Worm (Caenorhabditis elegans) whole organism, L2 larva: ENCODE measurements around the gene phf-30.

Source experiments
- C34F6.9 ChIP-seq: fragments of 150-350 bp; optimal IDR thresholded peaks from 2 replicates; lab custom pipeline; 2014; ENCODE audit warnings: missing biosample characterization, missing genetic modification characterization
- F13H6.1 ChIP-seq: sonication (generic microtip); optimal IDR thresholded peaks from 2 replicates; lab custom pipeline; 2016; ENCODE audit warnings: missing genetic modification characterization, missing compliant biosample characterization
- R02D3.7 ChIP-seq: fragments of 150-350 bp; optimal IDR thresholded peaks from 2 replicates; lab custom pipeline; 2014; ENCODE audit warnings: missing biosample characterization, missing genetic modification characterization
- Y55F3AM.14 ChIP-seq: fragments of 200-800 bp; sonication (Bioruptor generic); optimal IDR thresholded peaks from 2 replicates; lab custom pipeline; 2018; ENCODE audit warnings: mild to moderate bottlenecking, missing genetic modification characterization, missing compliant biosample characterization
- ZK546.5 ChIP-seq: sonication (generic microtip); optimal IDR thresholded peaks from 2 replicates; lab custom pipeline; 2017; ENCODE audit warnings: missing biosample characterization, missing genetic modification characterization
- alr-1 ChIP-seq: fragments of 150-350 bp; optimal IDR thresholded peaks from 2 replicates; lab custom pipeline; 2014; ENCODE audit warnings: missing biosample characterization, missing genetic modification characterization
- ama-1 ChIP-seq: fragments of 150-350 bp; optimal IDR thresholded peaks from 2 replicates; lab custom pipeline; 2018; ENCODE audit warnings: inconsistent platforms
- blmp-1 ChIP-seq: sonication (generic microtip); optimal IDR thresholded peaks from 2 replicates; lab custom pipeline; 2017; ENCODE audit warnings: missing genetic modification characterization, mild to moderate bottlenecking, missing compliant biosample characterization, antibody characterized with exemption, moderate library complexity; ENCODE audit not compliant: insufficient read depth
- ceh-16 ChIP-seq: fragments of 150-350 bp; optimal IDR thresholded peaks from 2 replicates; lab custom pipeline; 2014; ENCODE audit warnings: missing biosample characterization, missing genetic modification characterization
- crh-2 ChIP-seq: sonication (generic microtip); optimal IDR thresholded peaks from 2 replicates; lab custom pipeline; 2017; ENCODE audit warnings: missing biosample characterization, missing genetic modification characterization
- egl-27 ChIP-seq: sonication (generic microtip); optimal IDR thresholded peaks from 3 replicates; lab custom pipeline; 2017; ENCODE audit warnings: missing biosample characterization, missing genetic modification reagents, missing genetic modification characterization
- elt-1 ChIP-seq: fragments of 150-350 bp; optimal IDR thresholded peaks from 2 replicates; lab custom pipeline; 2014; ENCODE audit warnings: missing biosample characterization, missing genetic modification characterization
- elt-3 ChIP-seq: sonication (generic microtip); optimal IDR thresholded peaks from 2 replicates; lab custom pipeline; 2017; ENCODE audit warnings: missing biosample characterization, missing genetic modification characterization
- fos-1 ChIP-seq: fragments of 150-350 bp; optimal IDR thresholded peaks from 2 replicates; lab custom pipeline; 2014; ENCODE audit warnings: missing biosample characterization, missing genetic modification characterization
- gmeb-1 ChIP-seq: fragments of 150-350 bp; optimal IDR thresholded peaks from 2 replicates; lab custom pipeline; 2014; ENCODE audit warnings: missing biosample characterization, missing genetic modification characterization
- lin-11 ChIP-seq: fragments of 150-350 bp; sonication (generic microtip); optimal IDR thresholded peaks from 2 replicates; lab custom pipeline; 2014; ENCODE audit warnings: missing biosample characterization, missing genetic modification characterization, inconsistent platforms, mixed read lengths
- lin-13 ChIP-seq: fragments of 150-350 bp; optimal IDR thresholded peaks from 2 replicates; lab custom pipeline; 2014; ENCODE audit warnings: missing biosample characterization, missing genetic modification reagents, missing genetic modification characterization
- mab-5 ChIP-seq: fragments of 150-350 bp; optimal IDR thresholded peaks from 2 replicates; lab custom pipeline; 2014; ENCODE audit warnings: missing biosample characterization, missing genetic modification characterization
- mdl-1 ChIP-seq, 2 experiments: fragments of 150-350 bp in 1 of 2; sonication (generic microtip) in 1 of 2; optimal IDR thresholded peaks; 2 replicates each; lab custom pipeline; 2017; ENCODE audit warnings: missing biosample characterization in 2 of 2, missing genetic modification characterization in 2 of 2
- nhr-10 ChIP-seq: sonication (generic microtip); optimal IDR thresholded peaks from 2 replicates; lab custom pipeline; 2017; ENCODE audit warnings: missing biosample characterization, missing genetic modification characterization
- nhr-11 ChIP-seq: fragments of 150-350 bp; optimal IDR thresholded peaks from 2 replicates; lab custom pipeline; 2014; ENCODE audit warnings: missing biosample characterization, missing genetic modification characterization
- nhr-12 ChIP-seq: fragments of 150-350 bp; optimal IDR thresholded peaks from 2 replicates; lab custom pipeline; 2014; ENCODE audit warnings: missing biosample characterization, missing genetic modification characterization
- nhr-129 ChIP-seq: fragments of 150-350 bp; optimal IDR thresholded peaks from 2 replicates; lab custom pipeline; 2014; ENCODE audit warnings: missing biosample characterization, missing genetic modification characterization
- nhr-23 ChIP-seq: fragments of 150-350 bp; optimal IDR thresholded peaks from 2 replicates; lab custom pipeline; 2014; ENCODE audit warnings: missing biosample characterization, missing genetic modification reagents, missing genetic modification characterization
- nhr-237 ChIP-seq: fragments of 150-350 bp; optimal IDR thresholded peaks from 2 replicates; lab custom pipeline; 2014; ENCODE audit warnings: missing biosample characterization, missing genetic modification characterization
- nhr-25 ChIP-seq: fragments of 150-350 bp; sonication (generic microtip); optimal IDR thresholded peaks from 3 replicates; lab custom pipeline; 2014; ENCODE audit warnings: missing biosample characterization, missing genetic modification characterization
- nhr-6 ChIP-seq: fragments of 150-350 bp; optimal IDR thresholded peaks from 2 replicates; lab custom pipeline; 2014; ENCODE audit warnings: missing biosample characterization, missing genetic modification characterization
- nhr-77 ChIP-seq: fragments of 150-350 bp; optimal IDR thresholded peaks from 2 replicates; lab custom pipeline; 2014; ENCODE audit warnings: missing biosample characterization, missing genetic modification characterization
- peb-1 ChIP-seq: fragments of 150-350 bp; optimal IDR thresholded peaks from 2 replicates; lab custom pipeline; 2014; ENCODE audit warnings: missing biosample characterization, missing genetic modification characterization
- sem-4 ChIP-seq: fragments of 150-350 bp; optimal IDR thresholded peaks from 2 replicates; lab custom pipeline; 2014; ENCODE audit warnings: missing biosample characterization, missing genetic modification reagents, missing genetic modification characterization
- skn-1 ChIP-seq: sonication (generic microtip); optimal IDR thresholded peaks from 2 replicates; lab custom pipeline; 2017; ENCODE audit warnings: missing biosample characterization, missing genetic modification characterization
- sma-3 ChIP-seq: sonication (generic microtip); optimal IDR thresholded peaks from 2 replicates; lab custom pipeline; 2016; ENCODE audit warnings: missing genetic modification reagents, missing genetic modification characterization, missing compliant biosample characterization
- sma-9 ChIP-seq, 2 experiments: fragments of 150-350 bp in 1 of 2; sonication (generic microtip) in 1 of 2; optimal IDR thresholded peaks; 2 replicates each; lab custom pipeline; 2014 to 2016; ENCODE audit warnings: missing genetic modification characterization in 2 of 2, mild to moderate bottlenecking in 1 of 2, missing biosample characterization in 1 of 2, missing compliant biosample characterization in 1 of 2, missing genetic modification reagents in 1 of 2, moderate library complexity in 1 of 2
- snpc-4 ChIP-seq: fragments of 150-350 bp; optimal IDR thresholded peaks from 2 replicates; lab custom pipeline; 2014; ENCODE audit warnings: missing biosample characterization, missing genetic modification characterization
- unc-62 ChIP-seq: fragments of 150-350 bp; optimal IDR thresholded peaks from 2 replicates; lab custom pipeline; 2014; ENCODE audit warnings: missing biosample characterization, missing genetic modification reagents, missing genetic modification characterization
- ztf-1 ChIP-seq: fragments of 200-800 bp; sonication (Bioruptor generic); conservative IDR thresholded peaks from 2 replicates; pipeline ENCODE4 v1.3.6; 2022; ENCODE audit warnings: missing genetic modification characterization, missing compliant biosample characterization
- ztf-11 ChIP-seq: sonication (generic microtip); optimal IDR thresholded peaks from 2 replicates; lab custom pipeline; 2017; ENCODE audit warnings: missing biosample characterization, missing genetic modification characterization
- ztf-4 ChIP-seq: fragments of 150-350 bp; optimal IDR thresholded peaks from 2 replicates; lab custom pipeline; 2014; ENCODE audit warnings: missing biosample characterization, missing genetic modification characterization

phf-30 gene

DNA sequence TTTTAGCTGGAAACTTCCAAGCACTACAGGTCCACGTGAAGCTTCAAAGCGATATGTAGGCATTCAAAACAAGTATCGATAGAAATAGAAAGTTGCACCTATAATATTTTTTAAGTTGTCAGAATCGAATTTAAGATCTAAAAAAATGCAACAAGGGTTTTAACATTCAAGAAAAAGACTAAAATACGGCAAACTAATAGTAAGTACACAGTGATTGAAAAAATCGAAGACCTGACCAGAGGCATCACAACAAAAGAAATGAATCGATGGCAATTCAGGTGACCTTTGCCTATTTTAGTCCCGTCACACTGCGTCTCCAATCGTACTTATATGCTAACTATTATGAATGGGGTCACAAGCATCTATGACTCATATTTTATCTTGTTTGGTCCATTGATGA lies 20.9 kb upstream of the phf-30 start, which contains the start of gene T23B12.5:
TSS of gene T23B12.5 (minus strand) at position 101 of the 400 bp plus-strand sequence.
- no peak for TF ChIP-seq egl-27
- TF ChIP-seq sem-4 (tag; lab: Kevin White, UChicago): no peak
- no peak for TF ChIP-seq ama-1 (lab: Kevin White, UChicago)

DNA sequence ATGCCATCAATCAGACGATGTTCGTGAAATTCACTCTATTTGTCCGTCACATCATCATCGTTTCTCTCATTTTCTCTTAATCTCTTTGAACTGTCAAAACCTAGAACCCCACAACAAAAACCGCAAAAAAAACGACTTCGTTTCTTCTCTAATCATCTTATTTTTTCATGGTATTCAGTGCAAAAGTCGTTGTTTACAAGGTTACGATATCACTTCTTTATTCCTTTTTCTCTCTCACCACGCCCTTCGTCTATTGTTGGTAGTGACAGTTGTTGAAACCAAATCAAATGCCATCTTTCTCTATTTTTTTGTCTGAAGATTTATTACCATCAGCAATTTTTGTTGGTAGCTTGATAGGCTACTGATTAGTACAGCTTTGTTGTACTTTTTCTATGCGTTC lies 19.6 kb upstream of the phf-30 start:
- TF ChIP-seq F13H6.1 (tag; lab: Kevin White, UChicago): no peak
- no peak for TF ChIP-seq ztf-11 (tag; lab: Kevin White, UChicago)
- no peak for TF ChIP-seq nhr-77 (tag; lab: Kevin White, UChicago)
- TF ChIP-seq sma-9 (GFP tag; optimal IDR thresholded peaks at IDR 0.05; lab: Kevin White, UChicago): peak; percentile 27
- TF ChIP-seq sma-9 (tag; optimal IDR thresholded peaks at IDR 0.05; lab: Kevin White, UChicago): no peak
- peak; percentile 78 for TF ChIP-seq nhr-25 (tag; lab: Kevin White, UChicago)
- no peak for TF ChIP-seq alr-1 (tag; lab: Kevin White, UChicago)
- no peak for TF ChIP-seq R02D3.7 (tag; lab: Kevin White, UChicago)
- TF ChIP-seq ZK546.5: no peak
- TF ChIP-seq nhr-6 (tag; lab: Kevin White, UChicago): no peak
- TF ChIP-seq nhr-10 (tag; lab: Kevin White, UChicago): no peak
- peak; percentile 45 for TF ChIP-seq sma-3 (GFP tag; lab: Kevin White, UChicago)
- TF ChIP-seq nhr-237 (tag; lab: Kevin White, UChicago): no peak
- TF ChIP-seq nhr-23 (tag; lab: Kevin White, UChicago): no peak
- TF ChIP-seq snpc-4 (tag; lab: Kevin White, UChicago): no peak
- TF ChIP-seq elt-1: no peak
- TF ChIP-seq fos-1 (tag; lab: Kevin White, UChicago): no peak
- TF ChIP-seq ztf-1 (GFP tag; lab: Robert Waterston, UW): no peak
- TF ChIP-seq Y55F3AM.14 (GFP tag; lab: Kevin White, UChicago): no peak
- no peak for TF ChIP-seq peb-1 (tag; lab: Kevin White, UChicago)
- TF ChIP-seq crh-2: no peak
- TF ChIP-seq unc-62 (GFP tag; lab: Kevin White, UChicago): no peak
- no peak for TF ChIP-seq ztf-4
- TF ChIP-seq nhr-129 (tag; lab: Kevin White, UChicago): no peak
- TF ChIP-seq blmp-1 (tag; lab: Kevin White, UChicago): no peak
- TF ChIP-seq mab-5 (tag; lab: Kevin White, UChicago): no peak

DNA sequence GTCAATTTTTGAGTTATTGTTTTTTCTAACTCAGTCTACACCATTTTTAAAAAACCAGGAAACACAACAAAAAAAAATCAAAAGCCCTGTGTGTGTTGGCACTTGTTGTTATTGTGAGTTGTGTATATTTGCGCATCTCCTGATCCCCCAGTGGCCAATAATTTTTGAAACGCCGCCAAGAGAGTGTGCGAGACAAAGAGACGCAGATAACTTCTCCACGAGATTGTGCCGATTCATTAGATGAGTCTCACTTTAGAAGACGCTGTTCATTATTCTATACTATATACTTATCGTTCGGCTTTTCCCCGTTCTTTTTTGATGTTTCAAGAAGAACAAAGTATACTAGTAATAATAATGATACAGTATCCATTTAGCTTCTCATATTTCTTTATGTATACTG lies 18.1 kb upstream of the phf-30 start:
- TF ChIP-seq egl-27 (no peak), elt-3 (tag; lab: Kevin White, UChicago) (no peak), mab-5 (tag; lab: Kevin White, UChicago) (peak; percentile 57)

DNA sequence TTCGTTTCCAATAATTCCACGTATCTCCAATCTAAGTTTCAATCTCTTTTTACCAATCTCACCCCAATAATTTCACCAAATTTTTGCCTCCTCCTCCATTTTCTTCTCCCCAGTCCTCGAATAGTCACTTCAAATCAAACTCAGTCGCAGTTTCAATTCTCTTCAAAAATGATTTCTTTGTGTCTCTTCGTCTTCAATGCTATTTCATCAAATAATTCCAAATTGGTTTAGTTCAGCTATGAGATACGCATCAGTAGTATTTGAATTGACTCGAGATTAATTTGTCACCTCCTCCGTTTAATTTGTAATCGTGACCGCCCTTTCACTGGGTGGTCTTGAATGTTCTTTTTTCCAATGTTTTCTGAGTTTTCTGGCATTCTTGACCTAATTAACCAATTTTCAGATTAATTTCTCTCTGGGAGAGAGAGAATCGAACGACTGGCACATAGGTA lies 13.8 kb upstream of the phf-30 start, which contains the start of gene T23B12.11:
TSS of gene T23B12.11 (plus strand) at position 402 of the 452 bp plus-strand sequence.
- TF ChIP-seq nhr-10 (tag; lab: Kevin White, UChicago) (no peak), C34F6.9 (no peak), nhr-129 (tag; lab: Kevin White, UChicago) (no peak), lin-13 (GFP tag; lab: Kevin White, UChicago) (no peak), lin-11 (no peak), nhr-12 (tag; lab: Kevin White, UChicago) (no peak), mdl-1 (tag; optimal IDR thresholded peaks at IDR 0.05; lab: Kevin White, UChicago) (no peak), fos-1 (tag; lab: Kevin White, UChicago) (no peak), peb-1 (tag; lab: Kevin White, UChicago) (no peak), gmeb-1 (tag; lab: Kevin White, UChicago) (no peak), skn-1 (tag; lab: Kevin White, UChicago) (no peak), snpc-4 (tag; lab: Kevin White, UChicago) (no peak), sma-9 (GFP tag; optimal IDR thresholded peaks at IDR 0.05; lab: Kevin White, UChicago) (no peak), sma-9 (tag; optimal IDR thresholded peaks at IDR 0.05; lab: Kevin White, UChicago) (no peak), ztf-1 (GFP tag; lab: Robert Waterston, UW) (no peak), ceh-16 (tag; lab: Kevin White, UChicago) (no peak), nhr-11 (tag; lab: Kevin White, UChicago) (no peak), elt-1 (no peak)
